Worm (Caenorhabditis elegans) whole organism, L4 larva: ENCODE data around the gene pmp-3.

Source experiments
- ceh-20 ChIP-seq: fragments of 200-800 bp; sonication (Bioruptor generic); IDR thresholded peaks from 2 replicates; pipeline ENCODE4 v1.3.6; 2022; ENCODE audit warnings: missing genetic modification reagents, missing genetic modification characterization, missing compliant biosample characterization
- fos-1 ChIP-seq: fragments of 150-350 bp; optimal IDR thresholded peaks from 2 replicates; lab custom pipeline; 2014; ENCODE audit warnings: missing biosample characterization, missing genetic modification characterization
- lin-15B ChIP-seq: fragments of 150-350 bp; sonication (generic microtip); optimal IDR thresholded peaks from 3 replicates; lab custom pipeline; 2014; ENCODE audit warnings: missing biosample characterization, missing genetic modification characterization

- no peak for TF ChIP-seq fos-1 (tag; lab: Kevin White, UChicago)
- no peak for TF ChIP-seq lin-15B (tag; lab: Kevin White, UChicago)
- TF ChIP-seq ceh-20 (GFP tag; lab: Robert Waterston, UW), result no peak
Measured at ce11 chrV:14620311-14620710, 26.2 kb upstream of the pmp-3 start.
